Fruit fly (Drosophila melanogaster) whole organism, embryonic: ENCODE measurements around the gene CG32087.
A peak's percentile ranks its signal among the peaks of the same experiment; 100 is the strongest.

Experiments used
- Atf6 ChIP-seq: fragments of 200-800 bp; sonication (Bioruptor generic); IDR thresholded peaks from 2 replicates; pipeline ENCODE4 v1.3.6; 2022; ENCODE audit warnings: missing biosample characterization, missing genetic modification characterization
- B-H2 ChIP-seq: fragments of 200-800 bp; sonication (Bioruptor generic); optimal IDR thresholded peaks from 2 replicates; lab custom pipeline; 2018; ENCODE audit warnings: missing biosample characterization, mild to moderate bottlenecking, missing genetic modification characterization
- CG10321 ChIP-seq: fragments of 200-800 bp; sonication (Bioruptor generic); IDR thresholded peaks from 2 replicates; pipeline ENCODE4 v1.3.6; 2022; ENCODE audit warnings: missing biosample characterization, missing genetic modification characterization
- CG10565 ChIP-seq: fragments of 200-800 bp; sonication (Bioruptor generic); optimal IDR thresholded peaks from 3 replicates; lab custom pipeline; 2016; ENCODE audit warnings: missing biosample characterization, mild to moderate bottlenecking, missing genetic modification characterization
- CG10654 ChIP-seq: fragments of 200-800 bp; sonication (Bioruptor generic); optimal IDR thresholded peaks from 2 replicates; lab custom pipeline; 2016; ENCODE audit warnings: missing biosample characterization, missing genetic modification characterization
- CG10959 ChIP-seq: fragments of 200-800 bp; sonication (Bioruptor generic); IDR thresholded peaks from 2 replicates; pipeline ENCODE4 v1.3.6; 2022; ENCODE audit warnings: missing biosample characterization, missing genetic modification characterization
- CG11723 ChIP-seq: fragments of 200-800 bp; sonication (Bioruptor generic); optimal IDR thresholded peaks from 2 replicates; lab custom pipeline; 2017; ENCODE audit warnings: missing biosample characterization, mild to moderate bottlenecking, missing genetic modification characterization
- CG13624 ChIP-seq: fragments of 200-800 bp; sonication (Bioruptor generic); optimal IDR thresholded peaks from 2 replicates; lab custom pipeline; 2016; ENCODE audit warnings: missing biosample characterization, missing genetic modification characterization
- CG14860 ChIP-seq: fragments of 200-800 bp; sonication (Bioruptor generic); IDR thresholded peaks from 3 replicates; pipeline ENCODE4 v1.3.6; 2022; ENCODE audit warnings: missing biosample characterization, missing genetic modification characterization; ENCODE audit not compliant: partially characterized antibody
- CG1603 ChIP-seq: fragments of 200-800 bp; sonication (Bioruptor generic); optimal IDR thresholded peaks from 2 replicates; lab custom pipeline; 2019; ENCODE audit warnings: missing biosample characterization, mild to moderate bottlenecking, missing genetic modification characterization, moderate library complexity
- CG17612 ChIP-seq: fragments of 200-800 bp; sonication (Bioruptor generic); IDR thresholded peaks from 2 replicates; pipeline ENCODE4 v1.3.6; 2022; ENCODE audit warnings: missing biosample characterization, missing genetic modification characterization
- CG18599 ChIP-seq: fragments of 200-800 bp; sonication (Bioruptor generic); optimal IDR thresholded peaks from 3 replicates; lab custom pipeline; 2017; ENCODE audit warnings: missing biosample characterization, missing genetic modification characterization, mild to moderate bottlenecking, moderate library complexity, missing genetic modification reagents
- CG3065 ChIP-seq: fragments of 200-800 bp; sonication (Bioruptor generic); optimal IDR thresholded peaks from 2 replicates; lab custom pipeline; 2016; ENCODE audit warnings: missing biosample characterization, missing genetic modification characterization
- CG31365 ChIP-seq: fragments of 200-800 bp; sonication (Bioruptor generic); optimal IDR thresholded peaks from 2 replicates; lab custom pipeline; 2018; ENCODE audit warnings: missing biosample characterization, mild to moderate bottlenecking, missing genetic modification characterization
- CG32532 ChIP-seq: fragments of 200-800 bp; sonication (Bioruptor generic); IDR thresholded peaks from 2 replicates; pipeline ENCODE4 v1.3.6; 2022; ENCODE audit warnings: missing biosample characterization, missing genetic modification characterization
- CG5245 ChIP-seq: fragments of 200-800 bp; sonication (Bioruptor generic); optimal IDR thresholded peaks from 3 replicates; lab custom pipeline; 2016; ENCODE audit warnings: missing biosample characterization, missing genetic modification characterization
- CG8478 ChIP-seq: fragments of >200 bp; optimal IDR thresholded peaks from 2 replicates; lab custom pipeline; 2018
- D19B ChIP-seq: fragments of 200-800 bp; sonication (Bioruptor generic); optimal IDR thresholded peaks from 2 replicates; lab custom pipeline; 2017; ENCODE audit warnings: missing biosample characterization, mild to moderate bottlenecking, missing genetic modification characterization
- Dref ChIP-seq: fragments of 200-800 bp; sonication (Bioruptor generic); IDR thresholded peaks from 2 replicates; pipeline ENCODE4 v1.3.6; 2022; ENCODE audit warnings: missing biosample characterization, missing genetic modification characterization
- Drgx ChIP-seq: fragments of 200-800 bp; sonication (Bioruptor generic); IDR thresholded peaks from 2 replicates; pipeline ENCODE4 v1.3.6; 2022; ENCODE audit warnings: missing biosample characterization, missing genetic modification characterization
- E2f1 ChIP-seq: fragments of 200-800 bp; sonication (Bioruptor generic); IDR thresholded peaks from 2 replicates; pipeline ENCODE4 v1.3.6; 2022; ENCODE audit warnings: missing biosample characterization, missing genetic modification characterization
- Elba2 ChIP-seq: fragments of 200-800 bp; sonication (Bioruptor generic); optimal IDR thresholded peaks from 3 replicates; lab custom pipeline; 2016; ENCODE audit warnings: missing biosample characterization, missing genetic modification characterization
- Hand ChIP-seq: fragments of 200-800 bp; sonication (Bioruptor generic); optimal IDR thresholded peaks from 2 replicates; lab custom pipeline; 2017; ENCODE audit warnings: mild to moderate bottlenecking, missing biosample characterization, missing genetic modification reagents, missing genetic modification characterization
- Max ChIP-seq: fragments of 200-800 bp; sonication (Bioruptor generic); optimal IDR thresholded peaks from 2 replicates; lab custom pipeline; 2016; ENCODE audit warnings: missing biosample characterization, mild to moderate bottlenecking, missing genetic modification characterization
- NC2α ChIP-seq: fragments of 200-800 bp; sonication (Bioruptor generic); optimal IDR thresholded peaks from 2 replicates; lab custom pipeline; 2016; ENCODE audit warnings: missing biosample characterization, missing genetic modification characterization
- NC2β ChIP-seq: fragments of 200-800 bp; sonication (Bioruptor generic); optimal IDR thresholded peaks from 2 replicates; lab custom pipeline; 2016; ENCODE audit warnings: missing biosample characterization, missing genetic modification characterization
- Nf-YB ChIP-seq: fragments of 200-800 bp; sonication (Bioruptor generic); optimal IDR thresholded peaks from 3 replicates; lab custom pipeline; 2019; ENCODE audit warnings: missing biosample characterization, mild to moderate bottlenecking, missing genetic modification characterization, moderate library complexity
- Pdp1 ChIP-seq, 2 experiments: fragments of 200-800 bp; sonication (Bioruptor generic); optimal IDR thresholded peaks; 3 replicates each; lab custom pipeline; 2016; ENCODE audit warnings: missing biosample characterization in 2 of 2, missing genetic modification characterization in 2 of 2, mild to moderate bottlenecking in 1 of 2, moderate library complexity in 1 of 2
- ato ChIP-seq: fragments of 200-800 bp; sonication (Bioruptor generic); IDR thresholded peaks from 2 replicates; pipeline ENCODE4 v1.3.6; 2022; ENCODE audit warnings: missing biosample characterization, missing genetic modification characterization; ENCODE audit not compliant: partially characterized antibody
- chif ChIP-seq, 2 experiments: fragments of 200-800 bp; sonication (Bioruptor generic); optimal IDR thresholded peaks; 3 replicates each; lab custom pipeline; 2016; ENCODE audit warnings: missing biosample characterization in 2 of 2, missing genetic modification characterization in 2 of 2
- crc ChIP-seq: fragments of 200-800 bp; sonication (Bioruptor generic); optimal IDR thresholded peaks from 2 replicates; lab custom pipeline; 2016; ENCODE audit warnings: missing biosample characterization, missing genetic modification characterization
- crp ChIP-seq, 2 experiments: fragments of 200-800 bp; sonication (Bioruptor generic); optimal IDR thresholded peaks; 2 replicates in 1 of 2; 3 replicates in 1 of 2; lab custom pipeline; 2017; ENCODE audit warnings: missing biosample characterization in 2 of 2, missing genetic modification characterization in 2 of 2, mild to moderate bottlenecking in 1 of 2, moderate library complexity in 1 of 2
- cwo ChIP-seq: fragments of 200-800 bp; sonication (Bioruptor generic); optimal IDR thresholded peaks from 3 replicates; lab custom pipeline; 2017; ENCODE audit warnings: missing biosample characterization, missing genetic modification characterization, mild to moderate bottlenecking, moderate library complexity, missing genetic modification reagents
- fu2 ChIP-seq: fragments of 200-800 bp; sonication (Bioruptor generic); optimal IDR thresholded peaks from 2 replicates; lab custom pipeline; 2016; ENCODE audit warnings: missing biosample characterization, missing genetic modification characterization
- gcm ChIP-seq: fragments of 200-800 bp; sonication (Bioruptor generic); optimal IDR thresholded peaks from 2 replicates; lab custom pipeline; 2019; ENCODE audit warnings: missing biosample characterization, mild to moderate bottlenecking, missing genetic modification characterization, moderate library complexity
- gt ChIP-seq: fragments of 200-800 bp; sonication (Bioruptor generic); IDR thresholded peaks from 2 replicates; pipeline ENCODE4 v1.3.6; 2022; ENCODE audit warnings: missing biosample characterization, missing genetic modification characterization
- ham ChIP-seq: fragments of 200-800 bp; sonication (Bioruptor generic); IDR thresholded peaks from 2 replicates; pipeline ENCODE4 v1.3.6; 2022; ENCODE audit warnings: missing biosample characterization, missing genetic modification characterization
- jing ChIP-seq: fragments of 200-800 bp; sonication (Bioruptor generic); optimal IDR thresholded peaks from 2 replicates; lab custom pipeline; 2018; ENCODE audit warnings: missing biosample characterization, mild to moderate bottlenecking, missing genetic modification characterization
- lab ChIP-seq: fragments of 200-800 bp; sonication (Bioruptor generic); optimal IDR thresholded peaks from 3 replicates; lab custom pipeline; 2017; ENCODE audit warnings: missing biosample characterization, missing genetic modification characterization, mild to moderate bottlenecking, moderate library complexity, missing genetic modification reagents
- nom ChIP-seq: fragments of 200-800 bp; sonication (Bioruptor generic); optimal IDR thresholded peaks from 2 replicates; lab custom pipeline; 2017; ENCODE audit warnings: missing biosample characterization, missing genetic modification characterization, mild to moderate bottlenecking, moderate library complexity, missing genetic modification reagents
- pum ChIP-seq: fragments of 200-800 bp; sonication (Bioruptor generic); optimal IDR thresholded peaks from 2 replicates; lab custom pipeline; 2016; ENCODE audit warnings: missing biosample characterization, missing genetic modification characterization
- salm ChIP-seq: fragments of 200-800 bp; sonication (Bioruptor generic); optimal IDR thresholded peaks from 2 replicates; lab custom pipeline; 2018; ENCODE audit warnings: missing biosample characterization, mild to moderate bottlenecking, missing genetic modification characterization
- sens-2 ChIP-seq: fragments of 200-800 bp; sonication (Bioruptor generic); IDR thresholded peaks from 2 replicates; pipeline ENCODE4 v1.3.6; 2022; ENCODE audit warnings: missing biosample characterization, missing genetic modification characterization
- slp2 ChIP-seq: fragments of 200-800 bp; sonication (Bioruptor generic); optimal IDR thresholded peaks from 2 replicates; lab custom pipeline; 2016; ENCODE audit warnings: missing biosample characterization, missing genetic modification characterization
- sob ChIP-seq: fragments of 200-800 bp; sonication (Bioruptor generic); IDR thresholded peaks from 2 replicates; pipeline ENCODE4 v1.3.6; 2022; ENCODE audit warnings: missing biosample characterization, missing genetic modification characterization
- stwl ChIP-seq: fragments of 200-800 bp; sonication (Bioruptor generic); optimal IDR thresholded peaks from 3 replicates; lab custom pipeline; 2018; ENCODE audit warnings: missing biosample characterization, mild to moderate bottlenecking, missing genetic modification characterization, moderate library complexity
- tap ChIP-seq: fragments of 200-800 bp; optimal IDR thresholded peaks from 3 replicates; lab custom pipeline; 2019; ENCODE audit warnings: missing biosample characterization, mild to moderate bottlenecking, missing genetic modification characterization, moderate library complexity
- tgo ChIP-seq: fragments of 200-800 bp; sonication (Bioruptor generic); IDR thresholded peaks from 3 replicates; pipeline ENCODE4 v1.3.6; 2022; ENCODE audit warnings: missing biosample characterization, missing genetic modification characterization
- unc-4 ChIP-seq: fragments of 200-800 bp; sonication (Bioruptor generic); IDR thresholded peaks from 2 replicates; pipeline ENCODE4 v1.3.6; 2022; ENCODE audit warnings: missing biosample characterization, missing genetic modification characterization; ENCODE audit not compliant: partially characterized antibody
- vnd ChIP-seq: fragments of 200-800 bp; sonication (Bioruptor generic); IDR thresholded peaks from 3 replicates; pipeline ENCODE4 v1.3.6; 2022; ENCODE audit warnings: missing biosample characterization, missing genetic modification characterization; ENCODE audit not compliant: partially characterized antibody
- zf30C ChIP-seq: fragments of 200-800 bp; sonication (Bioruptor generic); optimal IDR thresholded peaks from 3 replicates; lab custom pipeline; 2018; ENCODE audit warnings: missing biosample characterization, mild to moderate bottlenecking, missing genetic modification characterization

CG32087 gene

dm6 chr3L:11711059-11711628, 20.8 kb upstream of the CG32087 start, which contains the start of gene crim (continued):
- TF ChIP-seq chif (GFP tag; optimal IDR thresholded peaks at IDR 0.05; lab: Kevin White, UChicago) (no peak), CG5245 (GFP tag; lab: Kevin White, UChicago) (no peak), Dref (no peak), Pdp1 (GFP tag; optimal IDR thresholded peaks at IDR 0.05; lab: Kevin White, UChicago) (peak in 1 of 2 experiments; percentile 45), NC2α (GFP tag; lab: Kevin White, UChicago) (no peak), Elba2 (GFP tag; lab: Kevin White, UChicago) (no peak), tgo (no peak), CG11723 (GFP tag; lab: Kevin White, UChicago) (no peak), CG10565 (no peak), CG10654 (GFP tag; lab: Kevin White, UChicago) (no peak), jing (no peak), NC2β (GFP tag; lab: Kevin White, UChicago) (no peak), stwl (peak; percentile 81), fu2 (GFP tag; lab: Kevin White, UChicago) (no peak), CG31365 (tag; lab: Kevin White, UChicago) (no peak), vnd (GFP tag; lab: Robert Waterston, UW) (no peak), CG14860 (no peak), gt (no peak), D19B (GFP tag; lab: Kevin White, UChicago) (no peak), ato (no peak), crc (GFP tag; lab: Kevin White, UChicago) (no peak), Max (no peak), CG32532 (GFP tag; lab: Robert Waterston, UW) (no peak), zf30C (GFP tag; lab: Kevin White, UChicago) (no peak), slp2 (GFP tag; lab: Kevin White, UChicago) (no peak), nom (GFP tag; lab: Kevin White, UChicago) (no peak), Atf6 (GFP tag; lab: Robert Waterston, UW) (no peak), Nf-YB (no peak), CG8478 (no peak), Drgx (GFP tag; lab: Robert Waterston, UW) (no peak), CG1603 (peak; percentile 62), unc-4 (GFP tag; lab: Robert Waterston, UW) (no peak), CG3065 (no peak), salm (no peak), lab (no peak), sob (GFP tag; lab: Robert Waterston, UW) (no peak), E2f1 (no peak), CG17612 (no peak), CG18599 (GFP tag; lab: Kevin White, UChicago) (no peak), tap (no peak), CG13624 (GFP tag; lab: Kevin White, UChicago) (peak; percentile 30), CG10321 (GFP tag; lab: Robert Waterston, UW) (no peak), CG10959 (GFP tag; lab: Robert Waterston, UW) (no peak), pum (GFP tag; lab: Kevin White, UChicago) (no peak), gcm (no peak), crp (GFP tag; optimal IDR thresholded peaks at IDR 0.05; lab: Kevin White, UChicago) (no peak), sens-2 (GFP tag; lab: Robert Waterston, UW) (no peak), cwo (no peak), ham (GFP tag; lab: Robert Waterston, UW) (no peak), Hand (GFP tag; lab: Kevin White, UChicago) (no peak), B-H2 (GFP tag; lab: Kevin White, UChicago) (no peak)
